Fruit fly (Drosophila melanogaster): ENCODE measurements around the gene Acp63F.
A peak's percentile ranks its signal among the peaks of the same experiment; 100 is the strongest.

The Acp63F gene

DNA sequence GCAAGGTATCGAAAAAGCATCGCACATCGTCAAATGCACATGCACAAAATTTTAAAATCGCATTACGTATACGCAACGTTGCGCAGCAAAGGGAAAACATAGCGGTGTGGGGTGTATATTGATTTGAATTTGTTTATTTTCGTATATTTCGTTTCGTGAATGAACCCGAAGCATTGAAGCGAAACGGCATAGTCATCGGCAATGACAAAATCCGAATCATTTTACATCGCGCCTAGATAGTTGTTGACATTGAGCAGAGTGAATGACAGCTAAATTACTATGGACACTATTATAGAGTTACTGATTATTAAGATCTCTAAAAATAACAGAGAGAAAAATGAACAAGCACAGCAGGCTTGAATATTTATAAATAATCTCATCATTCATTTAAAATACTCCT lies 42.8 kb downstream of the Acp63F start:
- no peak for TF ChIP-seq noc (tag; optimal IDR thresholded peaks at IDR 0.05)

DNA sequence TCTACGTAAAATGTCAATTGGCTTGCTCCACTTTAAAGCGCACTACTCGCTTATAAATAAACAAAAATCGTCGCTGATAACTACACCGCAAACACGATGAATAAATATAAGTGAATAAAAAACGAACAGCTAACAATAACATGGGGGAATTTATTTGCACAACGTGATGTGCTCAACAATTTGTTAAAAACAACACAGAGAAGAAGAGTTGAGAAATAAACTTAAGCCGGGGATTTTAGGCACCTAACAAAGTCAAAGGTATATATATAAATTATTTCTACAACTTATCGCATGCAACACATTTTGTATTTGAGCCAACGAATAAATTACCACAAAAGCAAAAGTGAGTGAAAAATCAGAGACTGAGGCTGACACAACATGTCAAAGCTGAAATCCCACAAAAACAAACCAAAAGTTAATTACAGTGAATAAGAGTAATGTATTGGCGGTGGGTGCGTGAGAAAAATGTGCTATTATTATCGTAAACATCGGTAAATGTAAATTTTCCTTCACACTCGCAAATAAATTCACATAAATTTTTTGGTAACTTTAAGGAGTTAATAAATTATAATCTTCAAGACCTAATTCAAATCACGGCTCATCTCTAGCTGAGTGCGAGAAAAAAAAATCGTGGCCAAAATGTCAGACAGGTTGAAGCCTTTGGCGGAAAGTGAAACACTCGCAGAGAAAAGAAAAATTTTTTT lies 43.7 kb downstream of the Acp63F start:
- TF ChIP-seq noc (tag; optimal IDR thresholded peaks at IDR 0.05) = no peak

DNA sequence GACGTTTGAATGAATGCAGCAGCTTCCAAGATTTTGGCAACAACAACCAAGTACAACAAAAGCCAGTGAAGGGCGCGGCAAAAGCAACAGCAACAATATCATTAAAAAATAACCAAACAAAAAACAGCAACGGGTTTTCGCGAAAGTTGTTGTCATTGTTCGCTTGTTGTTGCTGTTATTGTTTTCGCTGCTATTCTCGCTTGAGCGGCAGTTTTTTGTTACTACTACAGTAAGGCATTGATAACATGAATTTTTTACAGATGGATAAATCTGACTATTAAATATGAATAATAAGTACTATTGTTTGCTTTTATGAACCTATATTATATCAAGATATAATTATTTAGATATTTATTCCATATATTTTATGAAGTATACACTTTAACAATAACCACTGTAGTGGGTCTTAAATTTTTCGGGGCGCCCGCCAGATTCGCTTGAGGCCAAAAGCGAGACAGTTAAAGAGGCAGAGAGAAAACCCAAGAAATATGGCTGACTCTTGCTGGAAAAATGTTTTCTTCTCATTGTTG lies 44.7 kb downstream of the Acp63F start:
- peak; percentile 47 for TF ChIP-seq noc (tag; optimal IDR thresholded peaks at IDR 0.05)

DNA sequence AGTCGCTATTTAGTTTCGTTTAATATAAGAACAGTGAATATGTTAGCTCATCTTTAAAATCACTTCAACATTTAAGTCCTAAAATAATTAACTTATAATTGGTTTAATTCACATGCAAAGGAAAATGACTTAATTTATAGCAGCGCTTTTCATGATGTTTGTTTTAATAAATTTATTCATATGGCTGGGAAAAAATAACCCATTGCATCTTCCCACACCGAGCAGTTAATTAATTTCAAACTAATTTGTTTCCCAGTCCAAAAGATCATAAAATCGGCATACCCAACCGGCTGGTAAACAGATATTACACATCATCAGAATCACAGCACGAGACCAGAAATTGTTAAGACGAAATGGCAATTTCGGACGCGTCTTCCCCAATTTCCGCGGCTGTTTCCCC lies 45.3 kb downstream of the Acp63F start:
- peak; percentile 8 for TF ChIP-seq noc (tag; optimal IDR thresholded peaks at IDR 0.05)

DNA sequence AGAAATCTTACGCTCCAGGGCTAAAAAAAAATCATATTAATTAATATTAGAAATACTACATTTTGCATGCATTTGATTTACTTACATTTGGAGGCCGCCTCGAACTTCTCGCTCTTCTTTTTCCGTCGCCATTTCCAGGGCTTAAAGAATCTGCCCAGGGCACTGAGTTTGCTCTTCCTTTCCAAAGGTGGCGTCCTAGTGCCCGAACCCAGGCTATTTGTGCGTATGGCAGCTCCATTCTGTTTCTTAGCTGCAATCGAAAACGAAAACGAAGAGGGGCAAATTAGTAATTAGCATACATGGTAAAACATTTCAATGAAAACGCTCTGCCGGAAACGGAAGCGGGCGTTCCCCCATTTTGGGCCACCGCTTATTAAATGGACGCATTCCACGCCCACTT lies 47.0 kb downstream of the Acp63F start:
- TF ChIP-seq noc (tag; optimal IDR thresholded peaks at IDR 0.05) = no peak

DNA sequence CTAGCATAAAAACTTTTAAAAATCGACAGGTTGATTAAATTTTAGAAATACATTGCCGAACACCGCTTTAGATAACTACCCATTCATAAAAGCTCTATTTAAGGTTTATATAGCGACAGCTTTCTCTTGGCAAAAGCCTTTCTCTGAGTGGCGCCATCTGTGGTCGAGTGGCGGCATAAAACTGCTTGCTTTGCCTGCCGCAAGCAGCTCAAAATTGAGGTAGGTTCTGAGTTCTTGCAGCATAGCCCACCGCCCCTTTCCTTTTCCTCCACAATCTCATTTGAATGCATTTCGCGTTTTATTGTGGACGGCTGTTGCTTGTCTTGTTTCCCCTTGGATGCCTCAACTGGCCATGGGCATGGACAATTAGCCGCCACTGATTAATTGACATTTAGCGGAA lies 48.3 kb downstream of the Acp63F start:
- TF ChIP-seq noc (tag; optimal IDR thresholded peaks at IDR 0.05) = no peak

DNA sequence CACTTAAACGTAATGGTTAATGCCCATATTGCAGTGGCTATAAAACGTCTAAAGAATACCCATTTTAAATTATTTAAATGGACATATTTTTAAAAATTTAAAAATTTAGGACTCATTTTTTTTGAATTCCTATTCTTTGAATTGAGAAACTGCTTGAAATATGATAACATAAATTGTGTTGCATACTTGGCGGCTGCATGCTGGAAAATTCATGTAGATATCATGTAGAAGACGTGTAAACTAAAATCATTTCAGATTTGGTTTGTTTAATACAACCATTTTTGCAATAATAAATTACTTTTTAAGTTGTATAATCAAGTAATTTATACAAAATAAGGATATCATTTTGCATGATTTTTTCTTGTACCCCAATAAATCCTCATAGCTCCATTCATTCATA lies 49.5 kb downstream of the Acp63F start:
- no peak for TF ChIP-seq noc (tag; optimal IDR thresholded peaks at IDR 0.05)
